Worm (Caenorhabditis elegans) whole organism, young adult: ENCODE results near the gene saeg-1.

Experiments used
- B0261.1 ChIP-seq: sonication (generic microtip); optimal IDR thresholded peaks from 2 replicates; lab custom pipeline; 2016; ENCODE audit warnings: mild to moderate bottlenecking, missing genetic modification characterization, moderate library complexity, missing compliant biosample characterization
- B0336.3 ChIP-seq: fragments of 200-800 bp; sonication (Bioruptor generic); IDR thresholded peaks from 2 replicates; pipeline ENCODE4 v1.3.6; 2022; ENCODE audit warnings: missing genetic modification characterization, missing compliant biosample characterization
- F10E7.11 ChIP-seq: sonication (generic microtip); optimal IDR thresholded peaks from 2 replicates; lab custom pipeline; 2017; ENCODE audit warnings: mild to moderate bottlenecking, missing genetic modification characterization, moderate library complexity, missing compliant biosample characterization
- F37B4.10 ChIP-seq: fragments of 200-800 bp; sonication (Bioruptor generic); IDR thresholded peaks from 2 replicates; pipeline ENCODE4 v1.3.6; 2022; ENCODE audit warnings: missing genetic modification characterization, missing compliant biosample characterization
- F52B5.7 ChIP-seq: sonication (generic microtip); optimal IDR thresholded peaks from 2 replicates; lab custom pipeline; 2016; ENCODE audit warnings: mild to moderate bottlenecking, missing genetic modification characterization, missing compliant biosample characterization
- F57A8.1 ChIP-seq: fragments of 200-800 bp; sonication (Bioruptor generic); optimal IDR thresholded peaks from 2 replicates; lab custom pipeline; 2018; ENCODE audit warnings: mild to moderate bottlenecking, missing genetic modification characterization, moderate library complexity, missing compliant biosample characterization
- T07F8.4 ChIP-seq: sonication (generic microtip); optimal IDR thresholded peaks from 2 replicates; lab custom pipeline; 2016; ENCODE audit warnings: mild to moderate bottlenecking, missing genetic modification characterization, moderate library complexity, missing compliant biosample characterization
- Y79H2A.3 ChIP-seq: fragments of 200-800 bp; sonication (Bioruptor generic); conservative IDR thresholded peaks from 2 replicates; pipeline ENCODE4 v1.3.6; 2022; ENCODE audit warnings: missing genetic modification reagents, missing genetic modification characterization, missing compliant biosample characterization
- aptf-3 ChIP-seq: fragments of 200-800 bp; sonication (Bioruptor generic); IDR thresholded peaks from 2 replicates; pipeline ENCODE4 v1.3.6; 2022; ENCODE audit warnings: missing genetic modification characterization, missing compliant biosample characterization
- atf-7 ChIP-seq: sonication (generic microtip); optimal IDR thresholded peaks from 2 replicates; lab custom pipeline; 2017; ENCODE audit warnings: mild to moderate bottlenecking, missing genetic modification characterization, missing compliant biosample characterization
- attf-5 ChIP-seq: fragments of 200-800 bp; sonication (Bioruptor generic); optimal IDR thresholded peaks from 2 replicates; lab custom pipeline; 2018; ENCODE audit warnings: mild to moderate bottlenecking, missing genetic modification characterization, missing compliant biosample characterization
- attf-6 ChIP-seq: fragments of 200-800 bp; sonication (Bioruptor generic); IDR thresholded peaks from 2 replicates; pipeline ENCODE4 v1.3.6; 2022; ENCODE audit warnings: missing genetic modification reagents, missing genetic modification characterization, missing compliant biosample characterization
- cebp-2 ChIP-seq: fragments of 200-800 bp; sonication (Bioruptor generic); IDR thresholded peaks from 2 replicates; pipeline ENCODE4 v1.3.6; 2022; ENCODE audit warnings: missing genetic modification characterization, missing compliant biosample characterization
- ceh-91 ChIP-seq: fragments of 200-800 bp; sonication (Bioruptor generic); IDR thresholded peaks from 2 replicates; pipeline ENCODE4 v1.3.6; 2022; ENCODE audit warnings: missing genetic modification reagents, missing genetic modification characterization, missing compliant biosample characterization
- efl-1 ChIP-seq: fragments of 150-350 bp; optimal IDR thresholded peaks from 2 replicates; lab custom pipeline; 2014; ENCODE audit warnings: missing biosample characterization, missing genetic modification reagents, missing genetic modification characterization
- egrh-3 ChIP-seq: fragments of 200-800 bp; sonication (Bioruptor generic); IDR thresholded peaks from 2 replicates; pipeline ENCODE4 v1.3.6; 2022; ENCODE audit warnings: missing genetic modification reagents, missing genetic modification characterization, missing compliant biosample characterization
- hlh-26 ChIP-seq: fragments of 200-800 bp; sonication (Bioruptor generic); conservative IDR thresholded peaks from 2 replicates; pipeline ENCODE4 v1.3.6; 2022; ENCODE audit warnings: missing genetic modification reagents, missing genetic modification characterization, missing compliant biosample characterization
- hmg-20 ChIP-seq: fragments of 200-800 bp; sonication (Bioruptor generic); IDR thresholded peaks from 2 replicates; pipeline ENCODE4 v1.3.6; 2022; ENCODE audit warnings: missing genetic modification reagents, missing genetic modification characterization, missing compliant biosample characterization
- lag-1 ChIP-seq: fragments of 200-800 bp; sonication (Bioruptor generic); IDR thresholded peaks from 2 replicates; pipeline ENCODE4 v1.3.6; 2022; ENCODE audit warnings: missing genetic modification reagents, missing genetic modification characterization, missing compliant biosample characterization
- let-526 ChIP-seq: fragments of 200-800 bp; sonication (Bioruptor generic); IDR thresholded peaks from 2 replicates; pipeline ENCODE4 v1.3.6; 2022; ENCODE audit warnings: missing genetic modification reagents, missing genetic modification characterization, missing compliant biosample characterization
- lin-26 ChIP-seq: fragments of 200-800 bp; sonication (Bioruptor generic); IDR thresholded peaks from 2 replicates; pipeline ENCODE4 v1.3.6; 2022; ENCODE audit warnings: missing genetic modification reagents, missing genetic modification characterization, missing compliant biosample characterization
- lin-40 ChIP-seq: sonication (generic microtip); optimal IDR thresholded peaks from 2 replicates; lab custom pipeline; 2016; ENCODE audit warnings: missing genetic modification characterization, mild to moderate bottlenecking, missing compliant biosample characterization, missing genotype, missing genetic modification reagents
- madf-3 ChIP-seq: fragments of 200-800 bp; sonication (Bioruptor generic); IDR thresholded peaks from 2 replicates; pipeline ENCODE4 v1.3.6; 2022; ENCODE audit warnings: missing genetic modification reagents, missing genetic modification characterization, missing compliant biosample characterization
- nfya-1 ChIP-seq: sonication (generic microtip); optimal IDR thresholded peaks from 2 replicates; lab custom pipeline; 2017; ENCODE audit warnings: antibody characterized with exemption, missing compliant biosample characterization, missing genetic modification characterization, borderline replicate concordance; ENCODE audit not compliant: insufficient read depth
- nhr-27 ChIP-seq: fragments of 200-800 bp; sonication (Bioruptor generic); optimal IDR thresholded peaks from 2 replicates; lab custom pipeline; 2018; ENCODE audit warnings: mild to moderate bottlenecking, missing genetic modification characterization, moderate library complexity, missing compliant biosample characterization
- nhr-80 ChIP-seq: sonication (generic microtip); optimal IDR thresholded peaks from 2 replicates; lab custom pipeline; 2016; ENCODE audit warnings: missing genetic modification characterization, missing compliant biosample characterization
- nhr-90 ChIP-seq: sonication (generic microtip); optimal IDR thresholded peaks from 2 replicates; lab custom pipeline; 2016; ENCODE audit warnings: missing genotype, mild to moderate bottlenecking, missing genetic modification characterization, missing compliant biosample characterization
- pha-4 ChIP-seq: fragments of 150-350 bp; sonication (generic microtip); optimal IDR thresholded peaks from 2 replicates; lab custom pipeline; 2014; ENCODE audit warnings: missing biosample characterization, missing genetic modification reagents, missing genetic modification characterization
- repo-1 ChIP-seq: sonication (generic microtip); optimal IDR thresholded peaks from 2 replicates; lab custom pipeline; 2017; ENCODE audit warnings: mild to moderate bottlenecking, missing genetic modification characterization, missing compliant biosample characterization
- rpc-1 ChIP-seq, 2 experiments: fragments of 150-350 bp in 1 of 2; sonication (generic microtip) in 1 of 2; optimal IDR thresholded peaks; 2 replicates each; lab custom pipeline; 2014 to 2018; ENCODE audit warnings: missing biosample characterization in 1 of 2, missing genetic modification characterization in 1 of 2, missing genetic modification reagents in 1 of 2, missing genotype in 1 of 2
- snpc-1.1 ChIP-seq: sonication (generic microtip); optimal IDR thresholded peaks from 2 replicates; lab custom pipeline; 2017; ENCODE audit warnings: missing genetic modification characterization, mild to moderate bottlenecking, missing compliant biosample characterization, antibody characterized with exemption, moderate library complexity, missing genotype, missing genetic modification reagents; ENCODE audit not compliant: insufficient read depth
- tbp1 ChIP-seq: fragments of 200-800 bp; sonication (Bioruptor generic); optimal IDR thresholded peaks from 2 replicates; lab custom pipeline; 2018; ENCODE audit warnings: mild to moderate bottlenecking, missing genetic modification characterization, missing compliant biosample characterization
- unc-130 ChIP-seq: sonication (generic microtip); optimal IDR thresholded peaks from 2 replicates; lab custom pipeline; 2016; ENCODE audit warnings: missing genetic modification reagents, missing genetic modification characterization, missing compliant biosample characterization
- xnd-1 ChIP-seq: sonication (generic microtip); optimal IDR thresholded peaks from 2 replicates; lab custom pipeline; 2016; ENCODE audit warnings: missing genotype, missing genetic modification reagents, missing genetic modification characterization, missing compliant biosample characterization
- zfh-2 ChIP-seq: fragments of 200-800 bp; sonication (Bioruptor generic); conservative IDR thresholded peaks from 2 replicates; pipeline ENCODE4 v1.3.6; 2022; ENCODE audit warnings: missing genetic modification reagents, missing genetic modification characterization, missing compliant biosample characterization
- ztf-18 ChIP-seq: sonication (generic microtip); optimal IDR thresholded peaks from 2 replicates; lab custom pipeline; 2016; ENCODE audit warnings: missing genotype, mild to moderate bottlenecking, missing genetic modification characterization, missing compliant biosample characterization
- ztf-3 ChIP-seq: fragments of 200-800 bp; sonication (Bioruptor generic); optimal IDR thresholded peaks from 2 replicates; lab custom pipeline; 2018; ENCODE audit warnings: mild to moderate bottlenecking, missing genetic modification characterization, missing compliant biosample characterization

saeg-1 gene

DNA sequence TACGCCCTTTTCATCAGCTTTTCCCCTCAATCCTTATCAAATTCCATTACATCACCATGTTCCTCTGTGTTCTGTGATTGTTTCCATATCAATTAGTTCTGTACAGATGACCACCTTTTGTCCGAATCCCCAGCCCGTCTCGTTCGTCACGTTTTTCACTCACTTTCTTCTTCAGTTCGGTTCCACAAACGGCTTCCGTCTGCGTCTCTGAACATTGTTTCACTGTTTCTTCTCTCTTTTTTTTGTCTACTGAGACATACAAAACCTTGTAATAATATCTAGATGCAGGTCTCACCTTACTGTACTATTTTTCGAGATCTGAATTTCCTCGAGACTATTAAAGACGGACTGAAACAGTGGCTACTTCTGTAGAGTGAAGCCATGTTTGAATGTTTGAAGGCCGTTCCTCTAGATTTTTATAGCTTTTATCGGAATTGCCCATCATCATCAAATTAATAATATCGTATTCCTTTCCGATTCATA, 20.9 kb upstream of the saeg-1 start, which contains the start of gene F32D8.3:
Gene F32D8.3, plus strand, starts transcription at position 433 of the 483 bp plus-strand sequence.
- TF ChIP-seq F52B5.7 (tag; lab: Kevin White, UChicago) (no peak), aptf-3 (GFP tag; lab: Robert Waterston, UW) (no peak), let-526 (GFP tag; lab: Robert Waterston, UW) (no peak), T07F8.4 (tag; lab: Kevin White, UChicago) (no peak), ceh-91 (no peak), lag-1 (GFP tag; lab: Robert Waterston, UW) (no peak), rpc-1 (optimal IDR thresholded peaks at IDR 0.05; lab: Kevin White, UChicago) (no peak), rpc-1 (tag; optimal IDR thresholded peaks at IDR 0.05; lab: Kevin White, UChicago) (no peak), lin-26 (GFP tag; lab: Robert Waterston, UW) (no peak), attf-5 (no peak), F10E7.11 (tag; lab: Kevin White, UChicago) (no peak), attf-6 (GFP tag; lab: Robert Waterston, UW) (no peak), egrh-3 (GFP tag; lab: Robert Waterston, UW) (no peak), F37B4.10 (no peak), tbp1 (GFP tag; lab: Kevin White, UChicago) (no peak), xnd-1 (no peak)
- TF ChIP-seq, all 124 proteins: peak for 0

DNA sequence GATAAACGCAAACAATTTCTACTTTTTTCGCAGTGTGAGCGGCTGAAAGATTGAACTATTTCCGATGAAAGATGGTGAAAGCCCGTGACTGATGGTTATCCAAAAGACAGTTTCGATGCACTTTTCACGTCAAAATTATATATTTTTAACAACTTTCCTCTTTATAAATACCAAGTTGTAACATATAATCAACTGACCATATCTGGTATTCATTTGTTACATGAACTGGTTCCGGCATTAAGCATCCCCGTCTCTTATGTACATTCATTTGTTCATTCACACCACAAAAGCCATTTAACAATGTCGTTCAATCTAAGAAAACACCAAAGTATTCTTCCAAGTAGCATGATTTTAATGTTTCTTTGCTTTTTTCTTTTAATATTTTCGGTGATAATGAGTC, 18.0 kb upstream of the saeg-1 start, which contains the start of gene F32D8.2:
Gene F32D8.2, plus strand, starts transcription at position 301 of the 400 bp plus-strand sequence.
- TF ChIP-seq B0336.3 (no peak), unc-130 (GFP tag; lab: Kevin White, UChicago) (no peak), zfh-2 (GFP tag; lab: Robert Waterston, UW) (no peak), hmg-20 (GFP tag; lab: Robert Waterston, UW) (no peak), Y79H2A.3 (GFP tag; lab: Robert Waterston, UW) (no peak), ztf-3 (GFP tag; lab: Kevin White, UChicago) (no peak), nfya-1 (tag; lab: Kevin White, UChicago) (no peak), nhr-27 (tag; lab: Kevin White, UChicago) (no peak), egrh-3 (GFP tag; lab: Robert Waterston, UW) (no peak), lin-26 (GFP tag; lab: Robert Waterston, UW) (no peak), let-526 (GFP tag; lab: Robert Waterston, UW) (no peak), pha-4 (no peak), repo-1 (tag; lab: Kevin White, UChicago) (no peak), hlh-26 (no peak), madf-3 (GFP tag; lab: Robert Waterston, UW) (no peak), cebp-2 (GFP tag; lab: Robert Waterston, UW) (no peak), efl-1 (GFP tag; lab: Kevin White, UChicago) (no peak), lin-40 (tag; lab: Kevin White, UChicago) (no peak), snpc-1.1 (tag; lab: Kevin White, UChicago) (no peak), B0261.1 (tag; lab: Kevin White, UChicago) (no peak)

DNA sequence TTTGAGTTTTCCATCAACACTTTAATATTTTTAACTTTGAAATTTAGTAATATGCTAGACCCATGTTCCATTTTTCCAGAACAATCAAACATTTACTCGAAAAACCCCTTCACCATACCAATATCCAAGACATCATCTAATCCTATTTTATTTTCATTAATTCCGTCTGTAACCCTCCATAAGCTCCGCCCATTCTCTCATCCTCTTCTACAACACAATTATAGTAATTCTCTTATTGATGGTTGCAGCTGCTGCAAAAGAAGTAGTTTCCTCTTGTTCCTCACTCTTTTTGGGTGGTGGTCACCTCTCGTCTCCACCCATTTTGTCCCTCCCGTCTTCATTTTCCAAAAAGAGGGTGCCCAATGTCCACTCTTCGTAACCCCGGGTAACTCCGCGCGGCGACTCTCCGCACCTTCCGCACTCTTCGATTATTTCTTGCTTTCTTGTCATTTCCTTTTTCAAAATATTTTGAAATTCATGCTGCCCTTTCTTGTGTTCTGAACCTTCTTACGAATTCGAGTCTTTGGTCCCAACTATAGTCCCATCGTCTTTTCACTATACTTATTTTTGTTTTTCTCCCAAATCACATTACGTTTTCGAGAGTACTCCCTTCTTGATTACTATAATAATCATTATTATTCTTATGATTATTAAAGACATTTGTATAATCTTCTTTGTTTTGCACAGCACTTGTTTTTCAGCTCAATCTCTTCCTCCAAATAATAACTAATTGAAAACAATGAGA, 14.8 kb upstream of the saeg-1 start, which contains the start of gene F32D8.1:
Gene F32D8.1, plus strand, starts transcription at position 695 of the 745 bp plus-strand sequence.
- TF ChIP-seq efl-1 (GFP tag; lab: Kevin White, UChicago), result no peak
- no peak for TF ChIP-seq atf-7 (tag; lab: Kevin White, UChicago)
- no peak for TF ChIP-seq B0261.1 (tag; lab: Kevin White, UChicago)
- TF ChIP-seq nhr-90 (tag; lab: Kevin White, UChicago), result no peak
- TF ChIP-seq F57A8.1 (GFP tag; lab: Kevin White, UChicago), result no peak
- TF ChIP-seq nhr-80, result no peak
- no peak for TF ChIP-seq ztf-18 (tag; lab: Kevin White, UChicago)
